Fruit fly (Drosophila melanogaster): ENCODE results near the gene CstF64.

- TF ChIP-seq CG8478 (optimal IDR thresholded peaks at IDR 0.05) = no peak
- no peak for TF ChIP-seq CTCF (optimal IDR thresholded peaks at IDR 0.05)
These were observed 18.1 kb downstream of the CstF64 start, which contains the start of the genes dind and CG7706 for dm6 chr3R:18677500-18677940.
